Fruit fly (Drosophila melanogaster) whole organism, embryonic: Measurements from ENCODE around the gene na.

Source experiments
- CG14667 ChIP-seq: fragments of 200-800 bp; sonication (Bioruptor generic); IDR thresholded peaks from 2 replicates; pipeline ENCODE4 v1.3.6; 2022; ENCODE audit warnings: missing biosample characterization, missing genetic modification characterization
- CG15269 ChIP-seq: fragments of 200-800 bp; sonication (Bioruptor generic); optimal IDR thresholded peaks from 2 replicates; lab custom pipeline; 2018; ENCODE audit warnings: missing biosample characterization, mild to moderate bottlenecking, missing genetic modification characterization, moderate library complexity
- CG17912 ChIP-seq: fragments of 200-800 bp; sonication (Bioruptor generic); optimal IDR thresholded peaks from 2 replicates; lab custom pipeline; 2018; ENCODE audit warnings: missing biosample characterization, mild to moderate bottlenecking, missing genetic modification characterization
- CG18011 ChIP-seq: fragments of 200-800 bp; sonication (Bioruptor generic); optimal IDR thresholded peaks from 2 replicates; lab custom pipeline; 2017; ENCODE audit warnings: missing biosample characterization, missing genetic modification characterization, mild to moderate bottlenecking, moderate library complexity, missing genotype
- CG18599 ChIP-seq: fragments of 200-800 bp; sonication (Bioruptor generic); optimal IDR thresholded peaks from 3 replicates; lab custom pipeline; 2017; ENCODE audit warnings: missing biosample characterization, missing genetic modification characterization, mild to moderate bottlenecking, moderate library complexity, missing genetic modification reagents
- CG2129 ChIP-seq: fragments of 200-800 bp; sonication (Bioruptor generic); IDR thresholded peaks from 2 replicates; pipeline ENCODE4 v1.3.6; 2022; ENCODE audit warnings: missing biosample characterization, missing genetic modification characterization; ENCODE audit not compliant: partially characterized antibody
- CG34224 ChIP-seq: fragments of 200-800 bp; sonication (Bioruptor generic); IDR thresholded peaks from 3 replicates; pipeline ENCODE4 v1.3.6; 2022; ENCODE audit warnings: missing biosample characterization, missing genetic modification characterization; ENCODE audit not compliant: partially characterized antibody
- Doc3 ChIP-seq: fragments of 200-800 bp; sonication (Bioruptor generic); IDR thresholded peaks from 3 replicates; pipeline ENCODE4 v1.3.6; 2022; ENCODE audit warnings: missing biosample characterization, missing genetic modification characterization; ENCODE audit not compliant: partially characterized antibody
- dmrt11E ChIP-seq: fragments of 200-800 bp; sonication (Bioruptor generic); optimal IDR thresholded peaks from 3 replicates; lab custom pipeline; 2018; ENCODE audit warnings: missing biosample characterization, mild to moderate bottlenecking, missing genetic modification characterization, moderate library complexity
- pan ChIP-seq, 4 experiments: fragments of >200 bp in 3 of 4; fragments of 200-800 bp in 1 of 4; sonication (Bioruptor generic) in 1 of 4; optimal IDR thresholded peaks in 3 of 4; IDR thresholded peaks in 1 of 4; 2 replicates each; pipeline versions ENCODE4 v1.3.6 to Lab custom; 2017 to 2022; ENCODE audit warnings: missing biosample characterization in 2 of 4, missing genetic modification characterization in 2 of 4, mixed read lengths in 1 of 4
- yki ChIP-seq: fragments of >200 bp; optimal IDR thresholded peaks from 3 replicates; lab custom pipeline; 2018

DNA sequence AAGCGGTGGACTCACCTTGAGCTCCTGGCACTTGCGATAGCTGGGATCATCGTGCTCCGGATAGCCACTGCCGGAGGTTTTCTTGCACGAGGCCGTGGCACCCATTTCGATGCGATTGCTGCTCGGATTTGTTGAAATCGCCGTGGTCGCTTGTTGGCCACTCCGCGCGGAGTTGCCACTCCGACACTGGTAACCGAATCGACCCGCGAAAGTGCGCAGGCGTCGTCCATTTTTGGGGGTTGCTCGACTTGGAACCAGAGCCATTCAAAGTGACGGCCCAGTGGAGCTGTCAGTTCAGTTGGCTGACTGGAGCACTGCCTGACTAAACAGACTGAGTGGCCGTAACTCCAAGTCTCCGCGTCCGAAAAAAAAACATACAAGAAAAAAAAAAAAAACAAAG lies at the start of gene na, which contains the start of gene CG13404:
- TF ChIP-seq CG17912 (GFP tag; lab: Kevin White, UChicago) = no peak
- TF ChIP-seq CG15269 (tag; lab: Kevin White, UChicago) = no peak
- no peak for TF ChIP-seq CG2129 (GFP tag; lab: Robert Waterston, UW)
- no peak for TF ChIP-seq pan (optimal IDR thresholded peaks at IDR 0.05; lab: Kevin White, UChicago)
- TF ChIP-seq pan (GFP tag; optimal IDR thresholded peaks at IDR 0.05 in 1 of 2, IDR thresholded peaks at IDR 0.05 in 1 of 2) = no peak
- TF ChIP-seq Doc3 (GFP tag; lab: Robert Waterston, UW) = no peak
- no peak for TF ChIP-seq CG34224 (GFP tag; lab: Robert Waterston, UW)
- no peak for TF ChIP-seq dmrt11E (tag; lab: Kevin White, UChicago)
- TF ChIP-seq yki (lab: Kevin White, UChicago) = no peak
- no peak for TF ChIP-seq CG18599 (GFP tag; lab: Kevin White, UChicago)
- TF ChIP-seq CG18011 (GFP tag; lab: Kevin White, UChicago) = no peak
- no peak for TF ChIP-seq CG14667 (GFP tag; lab: Robert Waterston, UW)
